Fruit fly (Drosophila melanogaster): ENCODE measurements around the gene nero.

nero gene

dm6 chr3R:31700212-31700611 lies 47.1 kb downstream of the nero start (continued):
- TF ChIP-seq CG3032 (tag; optimal IDR thresholded peaks at IDR 0.05) (peak; percentile 67), CG1621 (tag; optimal IDR thresholded peaks at IDR 0.05) (peak; percentile 41), esn (GFP tag; optimal IDR thresholded peaks at IDR 0.05) (peak; percentile 13), lz (GFP tag; optimal IDR thresholded peaks at IDR 0.05) (no peak), Eip78C (GFP tag) (peak; percentile 86), Eip93F (GFP tag; optimal IDR thresholded peaks at IDR 0.05) (no peak), Ets96B (tag; optimal IDR thresholded peaks at IDR 0.05) (peak; percentile 75), Hr39 (GFP tag; optimal IDR thresholded peaks at IDR 0.05) (peak; percentile 15)

dm6 chr3R:31698143-31698776 lies 49.1 kb downstream of the nero start:
- TF ChIP-seq CG16779 (tag; optimal IDR thresholded peaks at IDR 0.05) (peak; percentile 60), CG11762 (GFP tag; optimal IDR thresholded peaks at IDR 0.05; ENCODE audit: insufficient read depth) (peak; percentile 57), lz (GFP tag; optimal IDR thresholded peaks at IDR 0.05) (peak; percentile 94), CG8632 (GFP tag; optimal IDR thresholded peaks at IDR 0.05) (peak; percentile 79), Gug (GFP tag; IDR thresholded peaks at IDR 0.05) (peak; percentile 57), CG11902 (GFP tag; optimal IDR thresholded peaks at IDR 0.05) (peak; percentile 84), Blimp-1 (GFP tag; optimal IDR thresholded peaks at IDR 0.05) (peak; percentile 85), CG6854 (GFP tag; optimal IDR thresholded peaks at IDR 0.05) (peak; percentile 77), svp (GFP tag) (peak; percentile 98), Eip78C (GFP tag) (peak; percentile 97), esn (GFP tag; optimal IDR thresholded peaks at IDR 0.05) (peak; percentile 95), spab (GFP tag; optimal IDR thresholded peaks at IDR 0.05) (peak; percentile 92), topi (GFP tag; optimal IDR thresholded peaks at IDR 0.05) (peak; percentile 95), Eip93F (GFP tag; optimal IDR thresholded peaks at IDR 0.05) (peak; percentile 88), CG10631 (GFP tag; optimal IDR thresholded peaks at IDR 0.05) (peak; percentile 89), eg (GFP tag; IDR thresholded peaks at IDR 0.05) (peak; percentile 35; the same call in 1 of the 3 replicates), dsx (GFP tag; optimal IDR thresholded peaks at IDR 0.05; ENCODE audit: poor library complexity, severe bottlenecking) (peak; percentile 91), CG9139 (GFP tag; optimal IDR thresholded peaks at IDR 0.05) (peak; percentile 87), CG8119 (GFP tag; IDR thresholded peaks at IDR 0.05) (peak; percentile 56; the same call in 1 of the 3 replicates), CG15336 (GFP tag; IDR thresholded peaks at IDR 0.05) (peak; percentile 24; the same call in 1 of the 2 replicates), fd85E (GFP tag; optimal IDR thresholded peaks at IDR 0.05) (peak; percentile 45), Smox (GFP tag; optimal IDR thresholded peaks at IDR 0.05) (peak; percentile 91), CG3919 (GFP tag; optimal IDR thresholded peaks at IDR 0.05) (peak; percentile 92), Ets96B (tag; optimal IDR thresholded peaks at IDR 0.05) (peak; percentile 95), achi (GFP tag; optimal IDR thresholded peaks at IDR 0.05) (peak; percentile 87), Ets21C (GFP tag; optimal IDR thresholded peaks at IDR 0.05) (peak; percentile 88), Sox102F (GFP tag; optimal IDR thresholded peaks at IDR 0.05) (peak; percentile 93), Hr38 (GFP tag; optimal IDR thresholded peaks at IDR 0.05) (no peak), CG7368 (GFP tag; optimal IDR thresholded peaks at IDR 0.05) (peak; percentile 78), CG8319 (GFP tag; optimal IDR thresholded peaks at IDR 0.05) (peak; percentile 80), CG1621 (tag; optimal IDR thresholded peaks at IDR 0.05) (peak; percentile 87), net (GFP tag; optimal IDR thresholded peaks at IDR 0.05) (peak; percentile 65), Hr4 (GFP tag; optimal IDR thresholded peaks at IDR 0.05) (peak; percentile 53), fd59A (GFP tag; optimal IDR thresholded peaks at IDR 0.05) (peak; percentile 88), salr (GFP tag; optimal IDR thresholded peaks at IDR 0.05) (peak; percentile 63 to 87), CG34406 (GFP tag; optimal IDR thresholded peaks at IDR 0.05) (peak; percentile 82), CG6808 (GFP tag; optimal IDR thresholded peaks at IDR 0.05) (peak; percentile 90), CG4318 (GFP tag; optimal IDR thresholded peaks at IDR 0.05) (no peak), fkh (GFP tag; optimal IDR thresholded peaks at IDR 0.05) (no peak), Sox15 (GFP tag; optimal IDR thresholded peaks at IDR 0.05) (peak; percentile 77), CG6276 (GFP tag; optimal IDR thresholded peaks at IDR 0.05) (peak; percentile 7), vri (GFP tag; optimal IDR thresholded peaks at IDR 0.05) (peak; percentile 95), CG6792 (GFP tag; optimal IDR thresholded peaks at IDR 0.05) (peak; percentile 91), Eip75B (GFP tag; optimal IDR thresholded peaks at IDR 0.05) (peak; percentile 92), CG31627 (GFP tag; optimal IDR thresholded peaks at IDR 0.05) (peak; percentile 94), Hr39 (GFP tag; optimal IDR thresholded peaks at IDR 0.05) (peak; percentile 95), CG3032 (tag; optimal IDR thresholded peaks at IDR 0.05) (peak; percentile 92)

All from whole organism, prepupa.